Worm (Caenorhabditis elegans) whole organism, mixed stage, embryonic: ENCODE measurements around the gene srh-99.

Experiments
- M03D4.4 ChIP-seq: sonication (generic microtip); optimal IDR thresholded peaks from 2 replicates; lab custom pipeline; 2017; ENCODE audit warnings: mild to moderate bottlenecking, missing genetic modification characterization, missing compliant biosample characterization
- bed-3 ChIP-seq: fragments of 200-800 bp; sonication (Bioruptor generic); optimal IDR thresholded peaks from 3 replicates; lab custom pipeline; 2018; ENCODE audit warnings: mild to moderate bottlenecking, missing genetic modification characterization, moderate library complexity, missing compliant biosample characterization
- blmp-1 ChIP-seq: fragments of 150-350 bp; optimal IDR thresholded peaks from 2 replicates; lab custom pipeline; 2014; ENCODE audit warnings: missing biosample characterization, missing genetic modification characterization
- ceh-39 ChIP-seq: fragments of 150-350 bp; optimal IDR thresholded peaks from 2 replicates; lab custom pipeline; 2014; ENCODE audit warnings: missing biosample characterization, missing genetic modification characterization
- ceh-43 ChIP-seq: fragments of 200-800 bp; sonication (Bioruptor generic); optimal IDR thresholded peaks from 2 replicates; lab custom pipeline; 2018; ENCODE audit warnings: mild to moderate bottlenecking, missing genetic modification characterization, moderate library complexity, missing compliant biosample characterization
- ces-1 ChIP-seq: fragments of 150-350 bp; optimal IDR thresholded peaks from 2 replicates; lab custom pipeline; 2014; ENCODE audit warnings: missing biosample characterization, missing genetic modification reagents, missing genetic modification characterization
- cnd-1 ChIP-seq: fragments of 200-800 bp; sonication (Bioruptor generic); optimal IDR thresholded peaks from 2 replicates; lab custom pipeline; 2018; ENCODE audit warnings: mild to moderate bottlenecking, missing genetic modification characterization, missing compliant biosample characterization
- drap-1 ChIP-seq: fragments of 200-800 bp; sonication (Bioruptor generic); optimal IDR thresholded peaks from 3 replicates; lab custom pipeline; 2018; ENCODE audit warnings: mild to moderate bottlenecking, missing genetic modification characterization, missing compliant biosample characterization
- elt-1 ChIP-seq: sonication (generic microtip); optimal IDR thresholded peaks from 2 replicates; lab custom pipeline; 2017; ENCODE audit warnings: missing genetic modification characterization, mild to moderate bottlenecking, missing compliant biosample characterization, antibody characterized with exemption, moderate library complexity, borderline replicate concordance; ENCODE audit not compliant: insufficient read depth
- elt-3 ChIP-seq: fragments of 150-350 bp; optimal IDR thresholded peaks from 2 replicates; lab custom pipeline; 2014; ENCODE audit warnings: missing biosample characterization, missing genetic modification characterization
- ham-2 ChIP-seq: fragments of 200-800 bp; sonication (Bioruptor generic); optimal IDR thresholded peaks from 2 replicates; lab custom pipeline; 2018; ENCODE audit warnings: mild to moderate bottlenecking, missing genetic modification characterization, missing compliant biosample characterization
- hlh-1 ChIP-seq: fragments of 150-350 bp; optimal IDR thresholded peaks from 2 replicates; lab custom pipeline; 2014; ENCODE audit warnings: missing biosample characterization, missing genetic modification reagents, missing genetic modification characterization
- lin-13 ChIP-seq: fragments of 150-350 bp; optimal IDR thresholded peaks from 2 replicates; lab custom pipeline; 2014; ENCODE audit warnings: missing biosample characterization, missing genetic modification characterization
- lin-32 ChIP-seq: fragments of 200-800 bp; sonication (Bioruptor generic); optimal IDR thresholded peaks from 2 replicates; lab custom pipeline; 2018; ENCODE audit warnings: mild to moderate bottlenecking, missing genetic modification characterization, missing compliant biosample characterization
- lsy-2 ChIP-seq: fragments of 150-350 bp; optimal IDR thresholded peaks from 2 replicates; lab custom pipeline; 2014; ENCODE audit warnings: missing biosample characterization, missing genetic modification characterization
- mab-5 ChIP-seq: fragments of 150-350 bp; optimal IDR thresholded peaks from 2 replicates; lab custom pipeline; 2014; ENCODE audit warnings: missing biosample characterization, missing genetic modification characterization
- mep-1 ChIP-seq: fragments of 150-350 bp; optimal IDR thresholded peaks from 2 replicates; lab custom pipeline; 2017; ENCODE audit warnings: missing biosample characterization, missing genetic modification reagents, missing genetic modification characterization, inconsistent platforms
- mls-2 ChIP-seq: sonication (generic microtip); optimal IDR thresholded peaks from 2 replicates; lab custom pipeline; 2016; ENCODE audit warnings: mild to moderate bottlenecking, missing genetic modification characterization, moderate library complexity, missing compliant biosample characterization
- nhr-12 ChIP-seq: fragments of 150-350 bp; optimal IDR thresholded peaks from 2 replicates; lab custom pipeline; 2014; ENCODE audit warnings: missing biosample characterization, missing genetic modification characterization
- nhr-2 ChIP-seq: fragments of 150-350 bp; optimal IDR thresholded peaks from 2 replicates; lab custom pipeline; 2014; ENCODE audit warnings: missing biosample characterization, missing genetic modification characterization
- nhr-237 ChIP-seq: fragments of 150-350 bp; optimal IDR thresholded peaks from 2 replicates; lab custom pipeline; 2014; ENCODE audit warnings: missing biosample characterization, missing genetic modification characterization
- nhr-28 ChIP-seq: fragments of 150-350 bp; optimal IDR thresholded peaks from 2 replicates; lab custom pipeline; 2014; ENCODE audit warnings: missing biosample characterization, missing genetic modification characterization
- nhr-76 ChIP-seq: sonication (generic microtip); optimal IDR thresholded peaks from 2 replicates; lab custom pipeline; 2017; ENCODE audit warnings: missing biosample characterization, missing genetic modification characterization
- pha-4 ChIP-seq: fragments of 150-350 bp; optimal IDR thresholded peaks from 2 replicates; lab custom pipeline; 2018; ENCODE audit warnings: missing biosample characterization, missing genetic modification reagents, missing genetic modification characterization
- sem-2 ChIP-seq: fragments of 200-800 bp; sonication (Bioruptor generic); optimal IDR thresholded peaks from 2 replicates; lab custom pipeline; 2018; ENCODE audit warnings: mild to moderate bottlenecking, missing genetic modification characterization, missing compliant biosample characterization
- snpc-4 ChIP-seq: fragments of 150-350 bp; optimal IDR thresholded peaks from 2 replicates; lab custom pipeline; 2014; ENCODE audit warnings: missing biosample characterization, missing genetic modification characterization
- sptf-1 ChIP-seq: sonication (generic microtip); optimal IDR thresholded peaks from 2 replicates; lab custom pipeline; 2017; ENCODE audit warnings: mild to moderate bottlenecking, missing genetic modification characterization, moderate library complexity, missing compliant biosample characterization
- tbx-8 ChIP-seq: fragments of 200-800 bp; sonication (Bioruptor generic); optimal IDR thresholded peaks from 2 replicates; lab custom pipeline; 2018; ENCODE audit warnings: mild to moderate bottlenecking, missing genetic modification characterization, moderate library complexity, missing compliant biosample characterization
- unc-39 ChIP-seq: fragments of 150-350 bp; optimal IDR thresholded peaks from 2 replicates; lab custom pipeline; 2014; ENCODE audit warnings: missing biosample characterization, missing genetic modification characterization
- unc-62 ChIP-seq: fragments of 150-350 bp; optimal IDR thresholded peaks from 2 replicates; lab custom pipeline; 2014; ENCODE audit warnings: missing biosample characterization, missing genetic modification reagents, missing genetic modification characterization
- zip-8 ChIP-seq: fragments of 150-350 bp; optimal IDR thresholded peaks from 2 replicates; lab custom pipeline; 2014; ENCODE audit warnings: missing biosample characterization, missing genetic modification characterization
- ztf-11 ChIP-seq: fragments of 150-350 bp; optimal IDR thresholded peaks from 2 replicates; lab custom pipeline; 2014; ENCODE audit warnings: missing biosample characterization, missing genetic modification characterization

The srh-99 gene

ce11 chrII:3753598-3753997 lies 37.2 kb upstream of the srh-99 start, which contains the start of gene rcd-1:
rcd-1 (plus strand) TSS chrII:3753898.
- TF ChIP-seq nhr-2 (tag; lab: Kevin White, UChicago) (no peak), ztf-11 (tag; lab: Kevin White, UChicago) (no peak), sem-2 (GFP tag; lab: Kevin White, UChicago) (no peak), lin-32 (GFP tag; lab: Kevin White, UChicago) (no peak), bed-3 (GFP tag; lab: Kevin White, UChicago) (no peak), ceh-39 (tag; lab: Kevin White, UChicago) (no peak), ham-2 (GFP tag; lab: Kevin White, UChicago) (no peak), mep-1 (no peak), drap-1 (GFP tag; lab: Kevin White, UChicago) (no peak), cnd-1 (tag; lab: Kevin White, UChicago) (no peak), zip-8 (tag; lab: Kevin White, UChicago) (no peak), lsy-2 (tag; lab: Kevin White, UChicago) (no peak), nhr-28 (tag; lab: Kevin White, UChicago) (no peak), snpc-4 (no peak), M03D4.4 (tag; lab: Kevin White, UChicago) (no peak)
- TF ChIP-seq, all 35 proteins: peak for 0

- TF ChIP-seq nhr-12 (tag; lab: Kevin White, UChicago) (no peak), nhr-76 (tag; lab: Kevin White, UChicago) (no peak), nhr-28 (tag; lab: Kevin White, UChicago) (no peak), mep-1 (no peak), nhr-237 (tag; lab: Kevin White, UChicago) (no peak), lsy-2 (tag; lab: Kevin White, UChicago) (no peak), mab-5 (tag; lab: Kevin White, UChicago) (no peak), zip-8 (tag; lab: Kevin White, UChicago) (no peak), bed-3 (GFP tag; lab: Kevin White, UChicago) (no peak), ces-1 (no peak), unc-62 (GFP tag; lab: Kevin White, UChicago) (no peak), mls-2 (tag; lab: Kevin White, UChicago) (no peak), hlh-1 (tag; lab: Kevin White, UChicago) (no peak), blmp-1 (tag; lab: Kevin White, UChicago) (no peak), snpc-4 (no peak), cnd-1 (tag; lab: Kevin White, UChicago) (no peak), sptf-1 (tag; lab: Kevin White, UChicago) (no peak), lin-13 (tag; lab: Kevin White, UChicago) (no peak), elt-3 (no peak)
- TF ChIP-seq, all 35 proteins: peak for 0
Measured at ce11 chrII:3752184-3752583, 35.8 kb upstream of the srh-99 start, which contains the start of gene sdz-11. sdz-11 (minus strand) TSS chrII:3752284.

- TF ChIP-seq elt-3 (no peak), ham-2 (GFP tag; lab: Kevin White, UChicago) (no peak), tbx-8 (no peak), mab-5 (tag; lab: Kevin White, UChicago) (no peak), blmp-1 (tag; lab: Kevin White, UChicago) (no peak), ztf-11 (tag; lab: Kevin White, UChicago) (no peak), ces-1 (no peak), ceh-39 (tag; lab: Kevin White, UChicago) (no peak), pha-4 (tag; lab: Kevin White, UChicago) (no peak), unc-39 (tag; lab: Kevin White, UChicago) (no peak)
- TF ChIP-seq, all 35 proteins: peak for 0
Measured at ce11 chrII:3750685-3751084, 34.3 kb upstream of the srh-99 start, which contains the start of gene fbxb-91. fbxb-91 (minus strand) TSS chrII:3750785.

ce11 chrII:3748719-3749118 lies 32.4 kb upstream of the srh-99 start, which contains the start of gene fbxb-90:
fbxb-90 (minus strand) TSS chrII:3748819.
- TF ChIP-seq nhr-76 (tag; lab: Kevin White, UChicago) (no peak), cnd-1 (tag; lab: Kevin White, UChicago) (no peak), M03D4.4 (tag; lab: Kevin White, UChicago) (no peak)
- TF ChIP-seq, all 35 proteins: peak for 0

ce11 chrII:3747405-3747804 lies 31.1 kb upstream of the srh-99 start, which contains the start of gene fbxb-92:
fbxb-92 (minus strand) TSS chrII:3747505.
- TF ChIP-seq sptf-1 (tag; lab: Kevin White, UChicago) (no peak), blmp-1 (tag; lab: Kevin White, UChicago) (no peak), nhr-76 (tag; lab: Kevin White, UChicago) (no peak), ceh-43 (GFP tag; lab: Kevin White, UChicago) (no peak), lsy-2 (tag; lab: Kevin White, UChicago) (no peak), ceh-39 (tag; lab: Kevin White, UChicago) (no peak), elt-1 (tag; lab: Kevin White, UChicago) (no peak)
- TF ChIP-seq, all 35 proteins: peak for 0
